Fruit fly (Drosophila melanogaster) whole organism, embryonic: ENCODE data around the gene CG17230.

Source experiments
- Aef1 ChIP-seq: fragments of 200-800 bp; sonication (Bioruptor generic); IDR thresholded peaks from 3 replicates; pipeline ENCODE4 v1.3.6; 2022; ENCODE audit warnings: missing biosample characterization, missing genetic modification characterization
- Atf3 ChIP-seq: fragments of 200-800 bp; sonication (Bioruptor generic); optimal IDR thresholded peaks from 3 replicates; lab custom pipeline; 2016; ENCODE audit warnings: missing biosample characterization, missing genetic modification characterization
- Bdp1 ChIP-seq: fragments of 200-800 bp; sonication (Bioruptor generic); optimal IDR thresholded peaks from 3 replicates; lab custom pipeline; 2016; ENCODE audit warnings: missing biosample characterization, missing genetic modification characterization
- BtbVII ChIP-seq: fragments of 200-800 bp; sonication (Bioruptor generic); optimal IDR thresholded peaks from 3 replicates; lab custom pipeline; 2017; ENCODE audit warnings: missing biosample characterization, mild to moderate bottlenecking, missing genetic modification characterization
- C15 ChIP-seq: fragments of 200-800 bp; sonication (Bioruptor generic); IDR thresholded peaks from 3 replicates; pipeline ENCODE4 v1.3.6; 2022; ENCODE audit warnings: missing biosample characterization, missing genetic modification characterization
- CG10209 ChIP-seq: fragments of 200-800 bp; sonication (Bioruptor generic); optimal IDR thresholded peaks from 3 replicates; lab custom pipeline; 2017; ENCODE audit warnings: missing biosample characterization, mild to moderate bottlenecking, missing genetic modification characterization, missing genetic modification reagents
- CG10321 ChIP-seq: fragments of 200-800 bp; sonication (Bioruptor generic); IDR thresholded peaks from 2 replicates; pipeline ENCODE4 v1.3.6; 2022; ENCODE audit warnings: missing biosample characterization, missing genetic modification characterization
- CG11504 ChIP-seq: fragments of 200-800 bp; sonication (Bioruptor generic); optimal IDR thresholded peaks from 3 replicates; lab custom pipeline; 2019; ENCODE audit warnings: missing biosample characterization, mild to moderate bottlenecking, missing genetic modification characterization, moderate library complexity
- CG12155 ChIP-seq: fragments of 200-800 bp; sonication (Bioruptor generic); optimal IDR thresholded peaks from 3 replicates; lab custom pipeline; 2016; ENCODE audit warnings: missing biosample characterization, missing genetic modification characterization
- CG12942 ChIP-seq: fragments of 200-800 bp; sonication (Bioruptor generic); optimal IDR thresholded peaks from 3 replicates; lab custom pipeline; 2016; ENCODE audit warnings: missing biosample characterization, missing genetic modification characterization
- CG13894 ChIP-seq: fragments of 200-800 bp; sonication (Bioruptor generic); optimal IDR thresholded peaks from 3 replicates; lab custom pipeline; 2018; ENCODE audit warnings: missing biosample characterization, mild to moderate bottlenecking, missing genetic modification characterization, moderate library complexity
- CG1647 ChIP-seq: fragments of 200-800 bp; sonication (Bioruptor generic); optimal IDR thresholded peaks from 3 replicates; lab custom pipeline; 2016; ENCODE audit warnings: missing biosample characterization, missing genetic modification characterization
- CG17186 ChIP-seq: fragments of 200-800 bp; sonication (Bioruptor generic); optimal IDR thresholded peaks from 3 replicates; lab custom pipeline; 2017; ENCODE audit warnings: missing biosample characterization, missing genetic modification reagents, missing genetic modification characterization
- CG17385 ChIP-seq: fragments of 200-800 bp; sonication (Bioruptor generic); optimal IDR thresholded peaks from 3 replicates; lab custom pipeline; 2018; ENCODE audit warnings: missing biosample characterization, mild to moderate bottlenecking, missing genetic modification characterization
- CG18476 ChIP-seq: fragments of 200-800 bp; sonication (Bioruptor generic); optimal IDR thresholded peaks from 2 replicates; lab custom pipeline; 2016; ENCODE audit warnings: missing biosample characterization, mild to moderate bottlenecking, missing genetic modification characterization
- CG18599 ChIP-seq: fragments of 200-800 bp; sonication (Bioruptor generic); optimal IDR thresholded peaks from 3 replicates; lab custom pipeline; 2017; ENCODE audit warnings: missing biosample characterization, missing genetic modification characterization, mild to moderate bottlenecking, moderate library complexity, missing genetic modification reagents
- CG2120 ChIP-seq: fragments of 200-800 bp; sonication (Bioruptor generic); optimal IDR thresholded peaks from 3 replicates; lab custom pipeline; 2016; ENCODE audit warnings: missing biosample characterization, missing genetic modification characterization
- CG3163 ChIP-seq: fragments of 200-800 bp; sonication (Bioruptor generic); optimal IDR thresholded peaks from 3 replicates; lab custom pipeline; 2016; ENCODE audit warnings: missing biosample characterization, missing genetic modification characterization
- CG3838 ChIP-seq: fragments of 200-800 bp; sonication (Bioruptor generic); optimal IDR thresholded peaks from 3 replicates; lab custom pipeline; 2016; ENCODE audit warnings: missing biosample characterization, missing genetic modification characterization
- CG42726 ChIP-seq: fragments of 200-800 bp; sonication (Bioruptor generic); IDR thresholded peaks from 2 replicates; pipeline ENCODE4 v1.3.6; 2022; ENCODE audit warnings: missing biosample characterization, missing genetic modification characterization; ENCODE audit not compliant: partially characterized antibody
- CG5180 ChIP-seq: fragments of 200-800 bp; sonication (Bioruptor generic); optimal IDR thresholded peaks from 3 replicates; lab custom pipeline; 2017; ENCODE audit warnings: missing biosample characterization, missing genetic modification characterization, mild to moderate bottlenecking, moderate library complexity, missing genetic modification reagents
- CG7745 ChIP-seq: fragments of 200-800 bp; sonication (Bioruptor generic); optimal IDR thresholded peaks from 2 replicates; lab custom pipeline; 2018; ENCODE audit warnings: missing biosample characterization, mild to moderate bottlenecking, missing genetic modification characterization, moderate library complexity
- CG9437 ChIP-seq: fragments of 200-800 bp; sonication (Bioruptor generic); optimal IDR thresholded peaks from 2 replicates; lab custom pipeline; 2018; ENCODE audit warnings: missing biosample characterization, mild to moderate bottlenecking, missing genetic modification characterization
- CG9797 ChIP-seq: fragments of 200-800 bp; sonication (Bioruptor generic); optimal IDR thresholded peaks from 3 replicates; lab custom pipeline; 2018; ENCODE audit warnings: missing biosample characterization, mild to moderate bottlenecking, missing genetic modification characterization
- CG9876 ChIP-seq: fragments of 200-800 bp; sonication (Bioruptor generic); optimal IDR thresholded peaks from 2 replicates; lab custom pipeline; 2016; ENCODE audit warnings: missing biosample characterization, missing genetic modification characterization
- CHES-1-like ChIP-seq: fragments of 200-800 bp; sonication (Bioruptor generic); optimal IDR thresholded peaks from 2 replicates; lab custom pipeline; 2016; ENCODE audit warnings: missing biosample characterization, missing genetic modification characterization
- Deaf1 ChIP-seq: fragments of 200-800 bp; optimal IDR thresholded peaks from 3 replicates; lab custom pipeline; 2019; ENCODE audit warnings: missing biosample characterization, mild to moderate bottlenecking, missing genetic modification characterization, moderate library complexity
- Ets65A ChIP-seq: fragments of 200-800 bp; sonication (Bioruptor generic); peaks from one replicate; lab custom pipeline; 2016; ENCODE audit warnings: missing biosample characterization, missing genetic modification characterization
- GATAe ChIP-seq: fragments of 200-800 bp; sonication (Bioruptor generic); conservative IDR thresholded peaks from 2 replicates; pipeline ENCODE4 v1.3.6; 2022; ENCODE audit warnings: missing biosample characterization, missing genetic modification characterization
- HLHmδ ChIP-seq: fragments of 200-800 bp; sonication (Bioruptor generic); optimal IDR thresholded peaks from 2 replicates; lab custom pipeline; 2018; ENCODE audit warnings: missing biosample characterization, mild to moderate bottlenecking, missing genetic modification characterization, moderate library complexity
- Hmr ChIP-seq: fragments of 200-800 bp; sonication (Bioruptor generic); optimal IDR thresholded peaks from 3 replicates; lab custom pipeline; 2017; ENCODE audit warnings: mild to moderate bottlenecking, missing biosample characterization, missing genetic modification reagents, missing genetic modification characterization
- Jarid2 ChIP-seq: fragments of 200-800 bp; sonication (Bioruptor generic); optimal IDR thresholded peaks from 3 replicates; lab custom pipeline; 2017; ENCODE audit warnings: mild to moderate bottlenecking, missing biosample characterization, missing genetic modification reagents, missing genetic modification characterization
- Myb ChIP-seq: fragments of 200-800 bp; sonication (Bioruptor generic); optimal IDR thresholded peaks from 2 replicates; lab custom pipeline; 2016; ENCODE audit warnings: missing biosample characterization, missing genetic modification characterization
- NK7.1 ChIP-seq: fragments of 200-800 bp; sonication (Bioruptor generic); optimal IDR thresholded peaks from 3 replicates; lab custom pipeline; 2016; ENCODE audit warnings: missing biosample characterization, missing genetic modification characterization
- Sry-δ ChIP-seq: fragments of 200-800 bp; sonication (Bioruptor generic); optimal IDR thresholded peaks from 2 replicates; lab custom pipeline; 2016; ENCODE audit warnings: missing biosample characterization, missing genetic modification characterization
- Ssrp ChIP-seq: fragments of 200-800 bp; sonication (Bioruptor generic); optimal IDR thresholded peaks from 2 replicates; lab custom pipeline; 2018; ENCODE audit warnings: missing biosample characterization, mild to moderate bottlenecking, missing genetic modification characterization, moderate library complexity
- Xbp1 ChIP-seq: fragments of 200-800 bp; sonication (Bioruptor generic); optimal IDR thresholded peaks from 3 replicates; lab custom pipeline; 2016; ENCODE audit warnings: missing biosample characterization, mild to moderate bottlenecking, missing genetic modification characterization
- YL-1 ChIP-seq: fragments of 200-800 bp; sonication (Bioruptor generic); optimal IDR thresholded peaks from 3 replicates; lab custom pipeline; 2017; ENCODE audit warnings: missing biosample characterization, mild to moderate bottlenecking, missing genetic modification characterization
- abd-A ChIP-seq: fragments of 200-800 bp; sonication (Bioruptor generic); optimal IDR thresholded peaks from 3 replicates; lab custom pipeline; 2019; ENCODE audit warnings: missing biosample characterization, mild to moderate bottlenecking, missing genetic modification characterization, moderate library complexity
- corto ChIP-seq: fragments of 200-800 bp; sonication (Bioruptor generic); optimal IDR thresholded peaks from 2 replicates; lab custom pipeline; 2016; ENCODE audit warnings: missing biosample characterization, mild to moderate bottlenecking, missing genetic modification characterization, moderate library complexity
- ewg ChIP-seq: fragments of 200-800 bp; sonication (Bioruptor generic); optimal IDR thresholded peaks from 3 replicates; lab custom pipeline; 2017; ENCODE audit warnings: mild to moderate bottlenecking, missing biosample characterization, missing genetic modification reagents, missing genetic modification characterization
- grn ChIP-seq: fragments of 200-800 bp; sonication (Bioruptor generic); optimal IDR thresholded peaks from 3 replicates; lab custom pipeline; 2017; ENCODE audit warnings: missing biosample characterization, missing genetic modification characterization
- gro ChIP-seq: fragments of 200-800 bp; sonication (Bioruptor generic); optimal IDR thresholded peaks from 2 replicates; lab custom pipeline; 2016; ENCODE audit warnings: missing biosample characterization, missing genetic modification characterization
- hb ChIP-seq: fragments of 200-800 bp; sonication (Bioruptor generic); IDR thresholded peaks from 3 replicates; pipeline ENCODE4 v1.3.6; 2022; ENCODE audit warnings: missing biosample characterization, missing genetic modification characterization; ENCODE audit not compliant: partially characterized antibody
- jigr1 ChIP-seq: fragments of 200-800 bp; sonication (Bioruptor generic); IDR thresholded peaks from 3 replicates; pipeline ENCODE4 v1.3.6; 2022; ENCODE audit warnings: missing biosample characterization, missing genetic modification characterization
- lov ChIP-seq, 2 experiments: fragments of 200-800 bp in 1 of 2; fragments of >200 bp in 1 of 2; sonication (Bioruptor generic) in 1 of 2; IDR thresholded peaks in 1 of 2; optimal IDR thresholded peaks in 1 of 2; 2 replicates in 1 of 2; 3 replicates in 1 of 2; pipeline versions ENCODE4 v1.3.6 to Lab custom; 2017 to 2022; ENCODE audit warnings: missing biosample characterization in 1 of 2, missing genetic modification characterization in 1 of 2
- luna ChIP-seq: fragments of 200-800 bp; sonication (Bioruptor generic); optimal IDR thresholded peaks from 2 replicates; lab custom pipeline; 2016; ENCODE audit warnings: missing biosample characterization, missing genetic modification characterization
- pnt ChIP-seq: fragments of 200-800 bp; sonication (Bioruptor generic); optimal IDR thresholded peaks from 3 replicates; lab custom pipeline; 2016; ENCODE audit warnings: missing biosample characterization, missing genetic modification characterization
- vnd ChIP-seq: fragments of 200-800 bp; sonication (Bioruptor generic); IDR thresholded peaks from 3 replicates; pipeline ENCODE4 v1.3.6; 2022; ENCODE audit warnings: missing biosample characterization, missing genetic modification characterization; ENCODE audit not compliant: partially characterized antibody

CG17230 gene

dm6 chr3R:11490269-11490668 is 52.7 kb downstream of the CG17230 start (continued):
- no peak for TF ChIP-seq pnt (GFP tag; lab: Kevin White, UChicago)
- TF ChIP-seq vnd (GFP tag; lab: Robert Waterston, UW), result no peak
- TF ChIP-seq C15 (GFP tag; lab: Robert Waterston, UW), result no peak
- TF ChIP-seq CG7745 (tag; lab: Kevin White, UChicago), result no peak
- TF ChIP-seq YL-1 (GFP tag; lab: Kevin White, UChicago), result no peak
- TF ChIP-seq Bdp1 (GFP tag; lab: Kevin White, UChicago), result no peak
- no peak for TF ChIP-seq CG10209 (GFP tag; lab: Kevin White, UChicago)
- no peak for TF ChIP-seq Aef1
- no peak for TF ChIP-seq Atf3 (GFP tag; lab: Kevin White, UChicago)
- TF ChIP-seq Sry-δ (GFP tag; lab: Kevin White, UChicago), result no peak

DNA sequence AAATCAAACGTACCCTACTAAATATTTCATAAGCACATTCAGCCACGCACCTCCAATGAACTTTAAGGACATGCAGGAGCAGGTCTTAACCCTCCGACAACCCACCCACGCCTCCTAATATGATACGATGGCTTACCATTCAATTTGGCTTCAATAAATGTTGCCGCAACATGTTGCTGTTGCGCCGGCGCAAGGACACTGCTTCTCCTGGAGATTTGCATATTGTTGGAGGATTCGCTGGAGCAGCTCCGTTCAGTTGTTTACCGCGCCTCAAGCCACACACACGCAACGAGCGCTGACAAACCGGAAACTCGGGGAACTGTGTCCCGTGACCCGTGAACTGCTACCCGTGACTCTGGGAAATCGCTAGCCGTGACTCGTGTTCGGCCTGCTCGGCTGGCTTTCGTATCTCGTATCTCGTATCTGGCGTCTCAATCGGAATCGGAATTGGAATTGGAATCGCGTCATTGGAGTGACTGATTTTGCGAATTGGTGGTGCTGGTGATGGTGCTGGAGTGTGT is 62.2 kb downstream of the CG17230 start, which contains the start of gene dpr5:
Gene dpr5, plus strand, starts transcription at position 270 of the 521 bp plus-strand sequence.
- no peak for TF ChIP-seq CG17385
- peak; percentile 86 for TF ChIP-seq Jarid2 (GFP tag; lab: Kevin White, UChicago)
- no peak for TF ChIP-seq corto (GFP tag; lab: Kevin White, UChicago)
- no peak for TF ChIP-seq CG9797 (GFP tag; lab: Kevin White, UChicago)
- TF ChIP-seq CG18599 (GFP tag; lab: Kevin White, UChicago), result peak; percentile 34
- TF ChIP-seq Ets65A, result peak; percentile 66
- TF ChIP-seq CG1647 (GFP tag; lab: Kevin White, UChicago), result no peak
- no peak for TF ChIP-seq CG3838 (GFP tag; lab: Kevin White, UChicago)
- TF ChIP-seq CG9437 (GFP tag; lab: Kevin White, UChicago), result peak; percentile 80
- no peak for TF ChIP-seq CG10321 (GFP tag; lab: Robert Waterston, UW)
- TF ChIP-seq CG12942, result no peak
- TF ChIP-seq CG3163 (GFP tag; lab: Kevin White, UChicago), result peak; percentile 57
- peak; percentile 97 for TF ChIP-seq CG11504 (tag; lab: Kevin White, UChicago)
- no peak for TF ChIP-seq CG5180 (GFP tag; lab: Kevin White, UChicago)
- TF ChIP-seq HLHmδ (GFP tag; lab: Kevin White, UChicago), result no peak
- TF ChIP-seq Hmr (GFP tag; lab: Kevin White, UChicago), result peak; percentile 23
- peak; percentile 47 for TF ChIP-seq abd-A (tag; lab: Kevin White, UChicago)
- no peak for TF ChIP-seq jigr1 (GFP tag; lab: Robert Waterston, UW)
- TF ChIP-seq Deaf1 (tag; lab: Kevin White, UChicago), result peak; percentile 94
- TF ChIP-seq GATAe (GFP tag; lab: Robert Waterston, UW), result no peak
- TF ChIP-seq CHES-1-like (GFP tag; lab: Kevin White, UChicago), result no peak
- TF ChIP-seq Myb (GFP tag; lab: Kevin White, UChicago), result no peak
- TF ChIP-seq CG17186 (GFP tag; lab: Kevin White, UChicago), result no peak
- TF ChIP-seq CG42726 (GFP tag; lab: Robert Waterston, UW), result 0 out of 2 replicates have a peak, but pooled peaks have one; percentile 12
- TF ChIP-seq BtbVII (GFP tag; lab: Kevin White, UChicago), result no peak
- no peak for TF ChIP-seq hb (GFP tag; lab: Robert Waterston, UW)
- no peak for TF ChIP-seq NK7.1 (GFP tag; lab: Kevin White, UChicago)
- TF ChIP-seq CG13894 (tag; lab: Kevin White, UChicago), result peak; percentile 72
- no peak for TF ChIP-seq lov (optimal IDR thresholded peaks at IDR 0.05; lab: Kevin White, UChicago)
- no peak for TF ChIP-seq lov (GFP tag; IDR thresholded peaks at IDR 0.05; lab: Robert Waterston, UW)
- no peak for TF ChIP-seq Ssrp (tag; lab: Kevin White, UChicago)
- TF ChIP-seq CG2120, result no peak
- no peak for TF ChIP-seq luna (GFP tag; lab: Kevin White, UChicago)
- TF ChIP-seq Xbp1, result no peak
- no peak for TF ChIP-seq CG9876 (GFP tag; lab: Kevin White, UChicago)
- peak; percentile 83 for TF ChIP-seq ewg (GFP tag; lab: Kevin White, UChicago)
- peak; percentile 35 for TF ChIP-seq grn
- TF ChIP-seq CG12155 (GFP tag; lab: Kevin White, UChicago), result no peak
- TF ChIP-seq gro (GFP tag; lab: Kevin White, UChicago), result no peak
- no peak for TF ChIP-seq CG18476 (GFP tag; lab: Kevin White, UChicago)
